Worm (Caenorhabditis elegans): ENCODE results near the gene pho-13.

DNA sequence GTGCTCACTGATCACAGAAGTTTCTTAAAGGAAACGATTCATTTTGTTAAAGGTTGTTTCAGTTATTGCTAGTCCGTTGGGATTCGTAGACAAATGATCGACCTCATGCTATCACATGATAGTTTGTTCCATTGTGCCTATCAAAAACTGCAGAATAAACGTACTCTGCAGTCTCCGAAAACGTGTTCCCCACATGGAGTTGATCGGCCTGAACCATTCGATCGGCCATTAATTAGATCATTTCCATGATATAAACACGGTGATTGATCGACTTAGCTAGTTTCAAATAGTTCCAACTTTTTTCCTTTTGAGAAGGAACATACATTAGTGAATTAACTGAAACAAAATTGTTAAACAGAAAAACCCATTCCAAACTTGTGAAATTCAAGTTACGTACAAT is 15.9 kb upstream of the pho-13 start:
- TF ChIP-seq flt-1 (GFP tag; IDR thresholded peaks at IDR 0.05) (no peak), ceh-36 (tag; optimal IDR thresholded peaks at IDR 0.05) (no peak), ets-7 (tag; optimal IDR thresholded peaks at IDR 0.05) (no peak), hnd-1 (tag; optimal IDR thresholded peaks at IDR 0.05) (no peak), ama-1 (optimal IDR thresholded peaks at IDR 0.05) (no peak), tra-4 (tag; optimal IDR thresholded peaks at IDR 0.05) (no peak), sea-1 (GFP tag; conservative IDR thresholded peaks at IDR 0.05) (no peak)

Data from whole organism, early embryonic.